Fruit fly (Drosophila melanogaster): Measurements from ENCODE around the gene Elovl7.

Gene Elovl7

DNA sequence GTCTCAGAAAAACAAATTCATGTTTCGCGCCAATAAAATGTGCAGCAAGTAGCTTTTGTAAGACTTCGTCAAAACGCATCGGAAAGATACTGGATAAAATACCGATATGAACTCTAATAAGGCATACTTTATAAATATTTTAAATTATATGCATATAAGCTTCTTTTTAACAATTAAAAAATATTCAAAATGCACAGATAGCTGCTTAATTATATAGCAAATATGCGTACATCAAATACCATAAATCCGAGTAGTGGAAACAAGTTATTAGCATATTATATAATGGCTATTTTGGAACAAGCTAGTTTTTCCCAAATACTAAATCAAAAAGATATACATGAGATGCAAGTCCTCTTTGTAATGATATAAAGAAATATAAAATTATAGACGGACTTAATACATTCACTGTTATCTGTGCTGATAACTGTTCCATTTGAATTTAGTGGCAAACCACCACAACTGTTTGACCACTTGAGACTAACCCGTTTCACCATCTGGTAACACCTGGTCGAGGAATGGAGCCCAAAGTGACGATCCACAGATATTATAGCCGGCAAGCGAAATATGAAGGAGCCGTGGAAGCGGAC, 4.0 kb upstream of the Elovl7 start, which contains the start of gene PIG-H (continued):
- TF ChIP-seq CG12659 (GFP tag; optimal IDR thresholded peaks at IDR 0.05) (peak; percentile 50), lola (GFP tag; optimal IDR thresholded peaks at IDR 0.05) (peak in 1 of 3 experiments; percentile 22), Meics (GFP tag; optimal IDR thresholded peaks at IDR 0.05) (no peak), CG30020 (tag; optimal IDR thresholded peaks at IDR 0.05) (peak; percentile 83), CG18262 (tag; optimal IDR thresholded peaks at IDR 0.05) (peak; percentile 7)

DNA sequence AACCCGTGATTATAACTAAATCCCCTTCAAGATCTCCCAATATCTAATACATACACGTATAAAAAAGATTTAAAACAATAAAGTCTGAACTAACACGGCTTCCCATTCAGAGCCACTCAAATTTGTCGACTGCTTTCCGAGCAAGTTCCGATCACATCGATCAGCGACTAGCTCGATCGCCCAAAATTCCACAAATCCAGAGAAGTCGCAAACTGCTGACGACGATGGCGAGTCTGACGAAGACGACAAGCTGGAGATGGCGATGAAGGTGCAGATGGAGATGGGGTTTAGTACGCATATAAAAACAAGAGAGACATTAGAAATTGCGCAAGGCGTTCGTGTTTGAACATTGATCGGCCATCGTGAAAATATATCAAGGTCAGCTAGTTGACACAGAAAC, 3.1 kb upstream of the Elovl7 start:
- peak; percentile 20 for TF ChIP-seq Deaf1 (tag; optimal IDR thresholded peaks at IDR 0.05)
- peak; percentile 27 for TF ChIP-seq Med (GFP tag)
- peak; percentile 57 for TF ChIP-seq pros (GFP tag; optimal IDR thresholded peaks at IDR 0.05)
- TF ChIP-seq CG13894 (tag; optimal IDR thresholded peaks at IDR 0.05), result peak; percentile 69
- no peak for TF ChIP-seq esg (GFP tag; conservative IDR thresholded peaks at IDR 0.05)
- no peak for TF ChIP-seq pita (GFP tag; optimal IDR thresholded peaks at IDR 0.05)
- TF ChIP-seq CG12769 (tag; optimal IDR thresholded peaks at IDR 0.05), result peak; percentile 57
- no peak for TF ChIP-seq fru (optimal IDR thresholded peaks at IDR 0.05)
- no peak for TF ChIP-seq odd (GFP tag; optimal IDR thresholded peaks at IDR 0.05)
- TF ChIP-seq en (GFP tag; optimal IDR thresholded peaks at IDR 0.05), result no peak

DNA sequence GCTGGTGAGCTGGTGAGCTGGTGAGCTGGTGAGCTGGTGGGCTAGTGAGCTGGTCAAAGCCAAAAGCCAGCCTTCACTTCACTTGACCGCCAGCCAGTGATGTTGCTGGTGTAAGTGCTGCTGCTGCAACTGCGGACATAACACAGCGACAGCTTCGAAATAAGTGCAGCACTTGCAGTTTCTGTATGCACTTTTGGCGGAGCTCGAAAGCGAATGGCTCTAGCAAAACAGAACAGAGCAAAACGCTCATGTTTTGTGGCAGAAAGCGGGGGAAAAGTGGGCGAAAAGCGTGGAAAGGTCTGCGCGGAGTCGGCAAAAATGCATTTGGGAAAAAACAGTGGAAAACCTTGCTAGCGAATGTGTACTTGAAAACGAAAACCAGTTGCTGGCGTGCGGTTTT, 1.0 kb downstream of the Elovl7 start:
- 0 out of 2 replicates have a peak, but pooled peaks have one; percentile 6 for TF ChIP-seq Ptx1 (GFP tag; IDR thresholded peaks at IDR 0.05)
- TF ChIP-seq Nf-YA (GFP tag; IDR thresholded peaks at IDR 0.05), result no peak

DNA sequence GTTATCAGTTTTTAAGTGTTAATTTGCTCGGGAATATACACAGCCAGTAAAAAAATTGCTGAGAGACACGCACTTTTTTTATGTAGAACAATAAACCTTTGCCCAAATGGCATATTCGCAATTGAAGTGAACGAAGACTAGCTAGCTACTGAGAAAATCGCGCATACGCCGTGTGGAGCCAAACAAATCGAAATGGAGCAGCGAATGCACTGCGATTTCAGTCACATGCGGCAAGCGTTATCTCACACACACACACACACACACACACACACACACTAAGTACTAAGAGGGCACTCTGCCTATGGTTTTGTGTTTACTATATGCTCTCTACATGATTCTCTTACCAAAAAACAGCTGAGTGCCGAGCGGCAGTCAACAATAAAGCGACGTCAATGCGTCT, 2.1 kb downstream of the Elovl7 start:
- TF ChIP-seq sens (GFP tag) (peak; percentile 68), Side (GFP tag; optimal IDR thresholded peaks at IDR 0.05) (no peak), mirr (GFP tag; optimal IDR thresholded peaks at IDR 0.05) (peak; percentile 18), CG11398 (GFP tag; optimal IDR thresholded peaks at IDR 0.05) (no peak), fu2 (GFP tag; optimal IDR thresholded peaks at IDR 0.05) (no peak), knrl (GFP tag; IDR thresholded peaks at IDR 0.05; ENCODE audit: partially characterized antibody) (no peak), klu (GFP tag; IDR thresholded peaks at IDR 0.05) (no peak), CG13775 (GFP tag; optimal IDR thresholded peaks at IDR 0.05) (no peak), Doc2 (GFP tag; IDR thresholded peaks at IDR 0.05) (no peak), MESR4 (GFP tag; optimal IDR thresholded peaks at IDR 0.05) (no peak), sug (tag; optimal IDR thresholded peaks at IDR 0.05) (peak; percentile 27), CG2678 (tag; optimal IDR thresholded peaks at IDR 0.05) (no peak), cwo (GFP tag; optimal IDR thresholded peaks at IDR 0.05) (peak; percentile 46), B-H1 (GFP tag; IDR thresholded peaks at IDR 0.05) (no peak), unc-4 (GFP tag; IDR thresholded peaks at IDR 0.05; ENCODE audit: partially characterized antibody) (no peak), Jarid2 (GFP tag; optimal IDR thresholded peaks at IDR 0.05) (no peak), jing (GFP tag; optimal IDR thresholded peaks at IDR 0.05) (no peak), HHEX (GFP tag; optimal IDR thresholded peaks at IDR 0.05) (no peak), Ptx1 (GFP tag; IDR thresholded peaks at IDR 0.05) (no peak), CG15073 (GFP tag; optimal IDR thresholded peaks at IDR 0.05) (no peak), CG8290 (GFP tag; optimal IDR thresholded peaks at IDR 0.05) (no peak), CG8290 (tag; optimal IDR thresholded peaks at IDR 0.05) (no peak), crol (GFP tag; IDR thresholded peaks at IDR 0.05) (no peak), Drgx (GFP tag; IDR thresholded peaks at IDR 0.05) (0 out of 2 replicates have a peak, but pooled peaks have one; percentile 9), CG8388 (GFP tag; optimal IDR thresholded peaks at IDR 0.05) (no peak), zfh2 (GFP tag; optimal IDR thresholded peaks at IDR 0.05) (no peak), Atf-2 (GFP tag; optimal IDR thresholded peaks at IDR 0.05) (no peak), so (GFP tag; IDR thresholded peaks at IDR 0.05) (no peak), CG7372 (GFP tag; IDR thresholded peaks at IDR 0.05) (0 out of 2 replicates have a peak, but pooled peaks have one; percentile 37), Trl (optimal IDR thresholded peaks at IDR 0.05) (peak; percentile 15 to 70), Trl (GFP tag; optimal IDR thresholded peaks at IDR 0.05) (no peak)

Data from whole organism, embryonic.